ENCODE assay signal across 2 worm cellular contexts in the genomic region with DNA sequence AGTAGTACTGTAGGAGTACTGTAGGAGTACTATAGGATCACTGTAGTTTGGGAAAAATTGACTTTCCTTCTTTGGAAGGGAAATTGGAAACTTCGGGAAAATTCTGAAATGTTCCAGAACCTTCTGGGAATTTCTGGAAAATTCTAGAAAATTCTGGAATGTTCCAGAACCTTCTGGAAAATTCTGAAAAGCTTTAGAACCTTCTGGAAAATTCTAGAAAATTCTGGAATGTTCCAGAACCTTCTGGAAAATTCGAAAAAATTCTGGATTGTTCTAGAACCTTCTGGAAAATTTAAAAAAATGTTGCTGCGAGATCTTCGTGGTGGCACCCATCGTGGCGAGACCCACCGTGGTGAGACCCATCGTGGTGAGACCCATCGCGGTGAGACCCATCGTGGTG.
TF ChIP-seq lines count a peak whose summit lies in the region.

No protein-coding gene starts in this region.

TF ChIP-seq in whole organism, midembryonic, 9 proteins besides CTCF, POLR2A, EP300 and RAD21:
- TF ChIP-seq flt-1 (GFP tag; IDR thresholded peaks at IDR 0.05; lab: Robert Waterston, UW) = peak; percentile 11; the same call in 1 of the 2 replicates

TF ChIP-seq in whole organism, young adult, 124 proteins besides CTCF, POLR2A, EP300 and RAD21:
- TF ChIP-seq F33H1.4 (GFP tag; IDR thresholded peaks at IDR 0.05; lab: Robert Waterston, UW) (peak; percentile 45), cebp-2 (GFP tag; IDR thresholded peaks at IDR 0.05; lab: Robert Waterston, UW) (0 out of 2 replicates have a peak, but pooled peaks have one; percentile 42), hsf-1 (GFP tag; IDR thresholded peaks at IDR 0.05; lab: Robert Waterston, UW) (peak; percentile 96), dox-1 (GFP tag; IDR thresholded peaks at IDR 0.05; lab: Robert Waterston, UW) (peak; percentile 69), pbrm-1 (GFP tag; IDR thresholded peaks at IDR 0.05; lab: Robert Waterston, UW) (0 out of 2 replicates have a peak, but pooled peaks have one; percentile 44), madf-6 (GFP tag; IDR thresholded peaks at IDR 0.05; lab: Robert Waterston, UW) (0 out of 2 replicates have a peak, but pooled peaks have one; percentile 20)
